Worm (Caenorhabditis elegans): ENCODE results near the gene Y59H11AR.4.

Y59H11AR.4 gene

ce11 chrIV:8620102-8620733 is 19.7 kb upstream of the Y59H11AR.4 start, which contains the start of gene lin-49 (continued):
- TF ChIP-seq lsl-1 (GFP tag; optimal IDR thresholded peaks at IDR 0.05) (no peak), attf-6 (GFP tag; IDR thresholded peaks at IDR 0.05) (no peak), nhr-179 (tag; optimal IDR thresholded peaks at IDR 0.05) (no peak), T07F8.4 (tag; optimal IDR thresholded peaks at IDR 0.05) (no peak), rec-8 (tag; optimal IDR thresholded peaks at IDR 0.05) (no peak), nhr-90 (tag; optimal IDR thresholded peaks at IDR 0.05) (no peak), gei-17 (GFP tag; optimal IDR thresholded peaks at IDR 0.05) (no peak), F57A8.1 (GFP tag; optimal IDR thresholded peaks at IDR 0.05) (no peak), repo-1 (tag; optimal IDR thresholded peaks at IDR 0.05) (no peak), ccch-3 (GFP tag; optimal IDR thresholded peaks at IDR 0.05) (no peak), C17E4.6 (GFP tag; IDR thresholded peaks at IDR 0.05) (no peak), nfyb-1 (GFP tag; IDR thresholded peaks at IDR 0.05) (0 out of 2 replicates have a peak, but pooled peaks have one; percentile 53), B0261.1 (tag; optimal IDR thresholded peaks at IDR 0.05) (no peak), dpl-1 (GFP tag; optimal IDR thresholded peaks at IDR 0.05) (no peak), atf-7 (tag; optimal IDR thresholded peaks at IDR 0.05) (no peak), tbp1 (GFP tag; optimal IDR thresholded peaks at IDR 0.05) (peak; percentile 32), nhr-27 (tag; optimal IDR thresholded peaks at IDR 0.05) (no peak), aptf-3 (GFP tag; IDR thresholded peaks at IDR 0.05) (no peak), let-526 (GFP tag; IDR thresholded peaks at IDR 0.05) (no peak), nfya-2 (GFP tag; IDR thresholded peaks at IDR 0.05) (no peak), ceh-40 (GFP tag; IDR thresholded peaks at IDR 0.05) (no peak), ceh-91 (GFP tag; IDR thresholded peaks at IDR 0.05) (no peak), egl-44 (GFP tag; IDR thresholded peaks at IDR 0.05) (no peak), ztf-18 (tag; optimal IDR thresholded peaks at IDR 0.05) (peak; percentile 23), sea-2 (GFP tag; IDR thresholded peaks at IDR 0.05) (no peak), bed-1 (GFP tag; IDR thresholded peaks at IDR 0.05) (no peak), ztf-6 (GFP tag; IDR thresholded peaks at IDR 0.05) (no peak), nfya-1 (tag; optimal IDR thresholded peaks at IDR 0.05; ENCODE audit: borderline replicate concordance, insufficient read depth) (no peak), lsy-27 (tag; optimal IDR thresholded peaks at IDR 0.05; ENCODE audit: borderline replicate concordance, insufficient read depth) (no peak), ceh-58 (GFP tag; IDR thresholded peaks at IDR 0.05) (no peak), bed-2 (GFP tag; IDR thresholded peaks at IDR 0.05) (no peak), mel-28 (tag; optimal IDR thresholded peaks at IDR 0.05; ENCODE audit: borderline replicate concordance) (no peak), attf-5 (GFP tag; optimal IDR thresholded peaks at IDR 0.05) (peak; percentile 85), ztf-3 (GFP tag; optimal IDR thresholded peaks at IDR 0.05) (no peak), unc-130 (GFP tag; optimal IDR thresholded peaks at IDR 0.05) (no peak), ztf-25 (GFP tag; IDR thresholded peaks at IDR 0.05) (no peak), snpc-4 (GFP tag; optimal IDR thresholded peaks at IDR 0.05) (no peak), snpc-4 (tag; optimal IDR thresholded peaks at IDR 0.05) (peak in 1 of 4 experiments; percentile 23), lag-1 (GFP tag; IDR thresholded peaks at IDR 0.05) (no peak), efl-1 (GFP tag; optimal IDR thresholded peaks at IDR 0.05) (no peak), mxl-1 (tag; optimal IDR thresholded peaks at IDR 0.05) (no peak), sptf-2 (GFP tag; optimal IDR thresholded peaks at IDR 0.05) (no peak), ZK185.1 (tag; optimal IDR thresholded peaks at IDR 0.05; ENCODE audit: poor library complexity, severe bottlenecking) (no peak), egl-18 (GFP tag; IDR thresholded peaks at IDR 0.05) (no peak), B0035.1 (tag; optimal IDR thresholded peaks at IDR 0.05) (no peak), ztf-28 (GFP tag; IDR thresholded peaks at IDR 0.05) (no peak), Y53G8AR.9 (GFP tag; conservative IDR thresholded peaks at IDR 0.05) (no peak), him-1 (tag; optimal IDR thresholded peaks at IDR 0.05) (no peak), ceh-100 (GFP tag; IDR thresholded peaks at IDR 0.05) (no peak)

Data from whole organism, young adult.